Worm (Caenorhabditis elegans) whole organism, dauer: ENCODE results near the gene C09E8.1.
"Not testable (repeated sequence)": the region's sequence is repeated elsewhere in the genome, so short reads cannot be mapped to it uniquely, and the experiment has no call there.

Experiments
- unc-62 ChIP-seq: sonication (generic microtip); optimal IDR thresholded peaks from 2 replicates; lab custom pipeline; 2017; ENCODE audit warnings: missing biosample characterization, missing genetic modification reagents, missing genetic modification characterization

Gene C09E8.1

ce11 chrII:556185-556584, at the start of gene C09E8.1, which contains the start of gene C09E8.6:
Gene C09E8.1, plus strand, starts transcription at chrII:556485.
Gene C09E8.6, plus strand, starts transcription at chrII:556497.
- TF ChIP-seq unc-62 (GFP tag; lab: Kevin White, UChicago), result no peak

ce11 chrII:508603-509002, 47.7 kb upstream of the C09E8.1 start:
- TF ChIP-seq unc-62 (GFP tag; lab: Kevin White, UChicago), result no peak

- no peak for TF ChIP-seq unc-62 (GFP tag; lab: Kevin White, UChicago)
Observed at ce11 chrII:509230-509629, 47.1 kb upstream of the C09E8.1 start, which contains the start of gene srh-105. Gene srh-105, minus strand, starts transcription at chrII:509330.

- TF ChIP-seq unc-62 (GFP tag; lab: Kevin White, UChicago), result no peak
Observed at ce11 chrII:511968-512367, 44.3 kb upstream of the C09E8.1 start.

ce11 chrII:512630-513029, 43.7 kb upstream of the C09E8.1 start:
- no peak for TF ChIP-seq unc-62 (GFP tag; lab: Kevin White, UChicago)

- no peak for TF ChIP-seq unc-62 (GFP tag; lab: Kevin White, UChicago)
Observed at ce11 chrII:515765-516164, 40.5 kb upstream of the C09E8.1 start, which contains the start of gene mab-9. Gene mab-9, plus strand, starts transcription at chrII:516024.

ce11 chrII:521720-522119, 34.6 kb upstream of the C09E8.1 start:
- no peak for TF ChIP-seq unc-62 (GFP tag; lab: Kevin White, UChicago)

- TF ChIP-seq unc-62 (GFP tag; lab: Kevin White, UChicago), result no peak
Observed at ce11 chrII:522302-522701, 34.0 kb upstream of the C09E8.1 start, which contains the start of gene slc-36.2. Gene slc-36.2, plus strand, starts transcription at chrII:522602.

- no peak for TF ChIP-seq unc-62 (GFP tag; lab: Kevin White, UChicago)
Observed at ce11 chrII:526375-526774, 29.9 kb upstream of the C09E8.1 start, which contains the start of gene lgc-34. Gene lgc-34, plus strand, starts transcription at chrII:526574.

- not testable (repeated sequence) for TF ChIP-seq unc-62 (GFP tag; lab: Kevin White, UChicago)
Observed at ce11 chrII:535226-535625, 21.1 kb upstream of the C09E8.1 start, which contains the start of gene T27A1.3. Gene T27A1.3, plus strand, starts transcription at chrII:535526.

ce11 chrII:536775-537174, 19.5 kb upstream of the C09E8.1 start, which contains the start of gene T27A1.2:
Gene T27A1.2, minus strand, starts transcription at chrII:536875.
- TF ChIP-seq unc-62 (GFP tag; lab: Kevin White, UChicago), result no peak

- no peak for TF ChIP-seq unc-62 (GFP tag; lab: Kevin White, UChicago)
Observed at ce11 chrII:542416-542815, 13.9 kb upstream of the C09E8.1 start.

- no peak for TF ChIP-seq unc-62 (GFP tag; lab: Kevin White, UChicago)
Observed at ce11 chrII:546405-546804, 9.9 kb upstream of the C09E8.1 start, which contains the start of gene mlt-10. Gene mlt-10, plus strand, starts transcription at chrII:546705.

- TF ChIP-seq unc-62 (GFP tag; lab: Kevin White, UChicago), result no peak
Observed at ce11 chrII:549501-549900, 6.8 kb upstream of the C09E8.1 start.

- TF ChIP-seq unc-62 (GFP tag; lab: Kevin White, UChicago), result no peak
Observed at ce11 chrII:551245-551904, 4.9 kb upstream of the C09E8.1 start, which contains the start of gene lips-7. Gene lips-7, plus strand, starts transcription at chrII:551854.

ce11 chrII:555371-555770, 914 bp upstream of the C09E8.1 start:
- no peak for TF ChIP-seq unc-62 (GFP tag; lab: Kevin White, UChicago)

ce11 chrII:568776-569175, 12.5 kb downstream of the C09E8.1 start, which contains the start of gene W08F4.5:
Gene W08F4.5, minus strand, starts transcription at chrII:568876.
- no peak for TF ChIP-seq unc-62 (GFP tag; lab: Kevin White, UChicago)
